Worm (Caenorhabditis elegans) whole organism, L1 larva: ENCODE measurements around the gene sma-2.

Experiments
- C16A3.4 ChIP-seq: fragments of 150-350 bp; optimal IDR thresholded peaks from 2 replicates; lab custom pipeline; 2014; ENCODE audit warnings: missing biosample characterization, missing genetic modification characterization
- F16B12.6 ChIP-seq: fragments of 150-350 bp; optimal IDR thresholded peaks from 2 replicates; lab custom pipeline; 2014; ENCODE audit warnings: missing biosample characterization, missing genetic modification characterization
- ces-1 ChIP-seq: fragments of 150-350 bp; optimal IDR thresholded peaks from 2 replicates; lab custom pipeline; 2014; ENCODE audit warnings: missing biosample characterization, missing genetic modification reagents, missing genetic modification characterization
- egl-13 ChIP-seq: sonication (generic microtip); optimal IDR thresholded peaks from 2 replicates; lab custom pipeline; 2016; ENCODE audit warnings: missing genotype, missing genetic modification reagents, missing genetic modification characterization, missing compliant biosample characterization
- lin-13 ChIP-seq: fragments of 150-350 bp; optimal IDR thresholded peaks from 2 replicates; lab custom pipeline; 2014; ENCODE audit warnings: missing biosample characterization, missing genetic modification reagents, missing genetic modification characterization
- nhr-12 ChIP-seq: sonication (generic microtip); optimal IDR thresholded peaks from 2 replicates; lab custom pipeline; 2017; ENCODE audit warnings: missing biosample characterization, missing genetic modification characterization
- nhr-71 ChIP-seq: sonication (generic microtip); optimal IDR thresholded peaks from 2 replicates; lab custom pipeline; 2016; ENCODE audit warnings: mild to moderate bottlenecking, missing genetic modification characterization, moderate library complexity, missing compliant biosample characterization
- rnt-1 ChIP-seq: sonication (generic microtip); optimal IDR thresholded peaks from 2 replicates; lab custom pipeline; 2016; ENCODE audit warnings: mild to moderate bottlenecking, missing genetic modification characterization, moderate library complexity, missing compliant biosample characterization
- skn-1 ChIP-seq: fragments of 150-350 bp; optimal IDR thresholded peaks from 2 replicates; lab custom pipeline; 2014; ENCODE audit warnings: missing biosample characterization, missing genetic modification characterization

ce11 chrIII:8800796-8801083 lies 51.3 kb downstream of the sma-2 start:
- TF ChIP-seq rnt-1 = no peak
- no peak for TF ChIP-seq nhr-12 (tag; lab: Kevin White, UChicago)
- TF ChIP-seq skn-1 (tag; lab: Kevin White, UChicago) = no peak
- no peak for TF ChIP-seq egl-13 (tag; lab: Kevin White, UChicago)
- no peak for TF ChIP-seq lin-13 (GFP tag; lab: Kevin White, UChicago)
- TF ChIP-seq nhr-71 = no peak
- TF ChIP-seq ces-1 (GFP tag; lab: Kevin White, UChicago) = no peak
- TF ChIP-seq C16A3.4 (tag; lab: Kevin White, UChicago) = no peak
- TF ChIP-seq F16B12.6 (tag; lab: Kevin White, UChicago) = no peak
